Worm (Caenorhabditis elegans) whole organism, midembryonic: ENCODE data around the gene oac-2.
"Not testable (repeated sequence)": the region's sequence is repeated elsewhere in the genome, so short reads cannot be mapped to it uniquely, and the experiment has no call there.

ENCODE experiments used
- T22C8.4 ChIP-seq: fragments of 200-800 bp; sonication (Bioruptor generic); IDR thresholded peaks from 2 replicates; pipeline ENCODE4 v1.3.6; 2022; ENCODE audit warnings: missing genetic modification characterization, missing compliant biosample characterization
- cog-1 ChIP-seq: sonication (generic microtip); optimal IDR thresholded peaks from 2 replicates; lab custom pipeline; 2016; ENCODE audit warnings: missing genetic modification characterization, missing compliant biosample characterization
- flt-1 ChIP-seq: fragments of 200-800 bp; sonication (Bioruptor generic); IDR thresholded peaks from 2 replicates; pipeline ENCODE4 v1.3.6; 2022; ENCODE audit warnings: missing genetic modification characterization, missing compliant biosample characterization
- klf-2 ChIP-seq: fragments of 200-800 bp; sonication (Bioruptor generic); conservative IDR thresholded peaks from 2 replicates; pipeline ENCODE4 v1.3.6; 2022; ENCODE audit warnings: missing genetic modification reagents, missing genetic modification characterization, missing compliant biosample characterization
- med-1 ChIP-seq: sonication (generic microtip); optimal IDR thresholded peaks from 2 replicates; lab custom pipeline; 2017; ENCODE audit warnings: missing genetic modification characterization, mild to moderate bottlenecking, missing compliant biosample characterization, antibody characterized with exemption, missing genetic modification reagents; ENCODE audit not compliant: insufficient read depth
- ref-1 ChIP-seq: fragments of 200-800 bp; sonication (Bioruptor generic); conservative IDR thresholded peaks from 2 replicates; pipeline ENCODE4 v1.3.6; 2022; ENCODE audit warnings: missing genetic modification reagents, missing genetic modification characterization, missing compliant biosample characterization
- ztf-29 ChIP-seq: fragments of 200-800 bp; sonication (Bioruptor generic); IDR thresholded peaks from 2 replicates; pipeline ENCODE4 v1.3.6; 2022; ENCODE audit warnings: missing genetic modification reagents, missing genetic modification characterization, missing compliant biosample characterization

DNA sequence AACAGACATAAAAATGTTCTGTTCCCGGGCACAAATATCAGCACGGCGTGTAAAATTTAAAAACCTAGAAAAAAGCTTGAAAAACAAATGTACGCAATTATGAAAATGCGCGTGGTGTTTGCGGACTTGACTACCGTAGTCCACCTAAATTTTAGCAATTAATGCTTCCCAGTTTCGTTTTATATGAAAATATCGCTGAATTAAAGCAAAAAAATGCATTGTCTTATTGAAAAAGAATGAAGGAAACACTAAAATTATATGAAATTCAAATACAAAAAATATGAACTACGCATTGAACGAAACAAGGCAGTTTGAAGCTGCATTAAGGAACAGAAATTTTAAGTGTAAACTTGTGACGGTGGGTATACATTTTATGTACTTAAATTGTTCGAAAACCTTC lies 31.3 kb upstream of the oac-2 start, which contains the start of gene ugt-64:
- TF ChIP-seq ref-1 (GFP tag; lab: Robert Waterston, UW); ztf-29; klf-2; flt-1 (GFP tag; lab: Robert Waterston, UW); cog-1; T22C8.4 (GFP tag; lab: Robert Waterston, UW); med-1 (GFP tag; lab: Kevin White, UChicago): not testable (repeated sequence)
